Worm (Caenorhabditis elegans) whole organism, L1 larva: ENCODE measurements around the gene mccc-1.

Source experiments
- lin-15B ChIP-seq: fragments of 150-350 bp; sonication (generic microtip); optimal IDR thresholded peaks from 3 replicates; lab custom pipeline; 2014; ENCODE audit warnings: missing biosample characterization, missing genetic modification characterization
- lin-39 ChIP-seq: fragments of 150-350 bp; optimal IDR thresholded peaks from 2 replicates; lab custom pipeline; 2014; ENCODE audit warnings: missing biosample characterization, missing genetic modification reagents, missing genetic modification characterization
- lsy-2 ChIP-seq, 2 experiments: fragments of 150-350 bp; optimal IDR thresholded peaks; 2 replicates each; lab custom pipeline; 2014; ENCODE audit warnings: missing biosample characterization in 2 of 2, missing genetic modification characterization in 2 of 2
- unc-98 ChIP-seq: fragments of 200-800 bp; sonication (Bioruptor generic); IDR thresholded peaks from 2 replicates; pipeline ENCODE4 v1.3.6; 2022; ENCODE audit warnings: missing genetic modification characterization, missing compliant biosample characterization

DNA sequence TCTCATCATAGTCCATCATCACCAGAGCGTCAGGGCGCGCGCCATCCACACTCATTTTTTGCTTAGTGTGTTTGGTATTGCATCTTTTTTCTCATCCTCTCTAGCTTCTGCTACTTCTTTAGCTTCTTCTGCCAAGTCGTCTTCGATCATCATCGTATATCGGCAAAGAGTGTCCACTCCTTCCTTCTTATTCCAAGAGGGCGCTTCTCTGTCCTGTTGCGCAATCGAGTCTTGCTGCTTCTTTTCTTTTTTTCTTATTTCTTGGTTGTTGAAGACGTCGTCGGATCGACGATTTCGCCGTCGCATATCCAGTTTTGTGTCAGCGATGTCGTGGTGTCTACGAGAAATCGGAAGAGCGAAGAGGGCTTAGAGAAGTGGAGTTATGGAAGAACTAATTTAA, 28.7 kb downstream of the mccc-1 start:
- TF ChIP-seq lin-15B = no peak
- TF ChIP-seq lsy-2 (tag; optimal IDR thresholded peaks at IDR 0.05; lab: Kevin White, UChicago) = no peak
- no peak for TF ChIP-seq unc-98 (GFP tag; lab: Robert Waterston, UW)
- TF ChIP-seq lin-39 (tag; lab: Kevin White, UChicago) = no peak
